Worm (Caenorhabditis elegans): Measurements from ENCODE around the gene nep-17.

nep-17 gene

DNA sequence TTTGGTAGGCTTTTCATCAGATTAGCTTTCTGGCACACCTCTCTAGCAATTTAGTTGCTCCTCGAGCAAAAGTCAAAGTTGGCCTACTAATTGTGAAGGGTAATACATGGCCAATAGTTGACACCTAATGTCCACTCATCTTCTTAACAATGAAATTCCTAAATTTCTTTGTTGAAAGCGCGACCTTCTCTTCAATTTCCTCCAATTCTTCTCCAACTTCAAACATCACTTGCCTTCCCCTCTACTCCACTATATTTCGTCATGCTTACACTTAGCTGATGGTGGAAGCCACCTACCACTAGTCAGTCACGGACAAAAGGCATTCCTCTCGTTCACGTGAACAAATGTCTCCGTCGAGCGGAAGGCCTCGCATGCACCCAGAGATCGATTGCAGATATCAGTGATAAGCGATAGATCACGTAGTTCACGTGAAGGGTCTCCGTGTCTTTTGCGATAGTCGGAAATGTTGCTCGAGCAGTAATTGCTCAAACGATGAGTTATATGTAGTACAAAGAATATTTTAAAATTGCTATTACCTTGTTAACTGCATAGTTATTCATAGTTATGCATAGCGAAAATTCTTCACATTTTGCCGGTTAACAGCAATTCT lies 38.5 kb upstream of the nep-17 start, which contains the start of gene E01G4.3 (continued):
- TF ChIP-seq lin-15B (tag; optimal IDR thresholded peaks at IDR 0.05), result no peak
- peak; percentile 71 for TF ChIP-seq tbx-2 (tag; optimal IDR thresholded peaks at IDR 0.05)
- peak; percentile 91 for TF ChIP-seq lin-14 (GFP tag; optimal IDR thresholded peaks at IDR 0.05)
- peak; percentile 90 for TF ChIP-seq nhr-19 (GFP tag; conservative IDR thresholded peaks at IDR 0.05)
- TF ChIP-seq F16B12.6 (tag; optimal IDR thresholded peaks at IDR 0.05), result no peak
- TF ChIP-seq lin-13 (GFP tag; optimal IDR thresholded peaks at IDR 0.05), result no peak
- TF ChIP-seq elt-2 (tag; optimal IDR thresholded peaks at IDR 0.05), result peak; percentile 97
- no peak for TF ChIP-seq hlh-17 (GFP tag; optimal IDR thresholded peaks at IDR 0.05; ENCODE audit: borderline replicate concordance)
- peak; percentile 53 for TF ChIP-seq mep-1 (tag; optimal IDR thresholded peaks at IDR 0.05)
- TF ChIP-seq unc-130 (tag; optimal IDR thresholded peaks at IDR 0.05), result peak; percentile 96
- no peak for TF ChIP-seq fos-1 (tag; optimal IDR thresholded peaks at IDR 0.05)
- peak; percentile 39 for TF ChIP-seq ztf-4 (tag; optimal IDR thresholded peaks at IDR 0.05)
- TF ChIP-seq lin-35 (GFP tag; optimal IDR thresholded peaks at IDR 0.05), result peak in 1 of 2 experiments; percentile 74

DNA sequence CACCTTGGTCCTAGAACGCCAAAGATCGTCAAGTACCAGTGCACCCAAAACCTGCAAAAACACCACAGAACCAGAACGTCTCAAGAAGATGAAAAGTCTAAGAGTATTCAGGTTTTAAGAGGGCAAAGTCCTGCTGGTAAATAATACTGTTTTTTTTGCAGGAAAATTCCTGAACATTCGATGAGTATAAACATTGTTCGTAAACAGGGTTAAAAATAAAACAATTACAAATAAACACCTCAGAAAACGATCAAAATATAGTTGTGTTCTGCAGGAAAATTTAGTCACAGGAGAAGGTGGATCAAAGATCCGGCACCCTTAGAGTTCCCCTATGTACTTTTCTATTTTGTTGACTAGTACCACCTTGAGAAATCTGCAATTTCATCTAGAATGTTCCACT lies 37.0 kb upstream of the nep-17 start:
- TF ChIP-seq elt-3 (tag; optimal IDR thresholded peaks at IDR 0.05) (peak in 1 of 6 experiments; percentile 8), blmp-1 (tag; optimal IDR thresholded peaks at IDR 0.05) (no peak)

DNA sequence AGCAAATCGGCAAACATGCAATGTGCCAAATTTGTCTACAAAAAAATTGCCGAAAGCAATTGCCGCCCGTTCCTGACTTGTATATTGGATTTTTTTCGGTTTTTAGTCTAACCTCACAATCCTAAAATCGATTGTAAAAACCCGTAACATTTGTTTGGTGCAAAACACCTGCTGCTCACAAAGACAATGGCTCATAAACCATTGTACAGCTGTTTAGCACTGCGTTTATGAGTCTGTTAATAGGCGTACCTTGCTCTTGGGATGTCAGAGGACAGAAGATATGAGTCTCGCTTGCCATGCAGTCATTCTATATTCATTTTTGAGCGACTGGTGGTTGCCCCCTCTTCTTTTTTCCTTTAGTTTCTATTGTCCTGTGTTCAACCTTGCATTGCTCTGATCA lies 35.5 kb upstream of the nep-17 start, which contains the start of gene E01G4.5:
E01G4.5 (plus strand) TSS at position 301 of the 400 bp plus-strand sequence.
- TF ChIP-seq dpl-1 (GFP tag; optimal IDR thresholded peaks at IDR 0.05), result no peak
- TF ChIP-seq rnt-1 (tag; optimal IDR thresholded peaks at IDR 0.05), result peak; percentile 14

DNA sequence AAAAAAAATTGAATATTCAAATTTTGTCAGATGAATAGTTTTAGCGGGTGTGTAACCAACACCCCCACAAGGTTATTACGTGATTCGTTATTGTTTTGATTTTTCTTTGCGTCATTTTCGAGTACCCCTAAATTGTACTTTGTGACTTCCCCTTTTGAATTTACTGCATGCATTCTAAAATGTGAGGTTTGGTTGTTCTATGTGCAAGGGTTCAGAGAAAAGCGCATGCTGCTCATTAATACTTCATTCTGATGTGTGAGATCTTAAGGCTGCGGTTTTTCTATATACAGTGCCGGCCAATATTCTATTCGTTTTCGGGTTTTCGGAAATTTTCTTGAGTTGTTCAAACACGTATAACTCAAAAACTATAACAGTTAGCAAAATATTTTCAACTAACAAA lies 32.2 kb upstream of the nep-17 start:
- TF ChIP-seq nhr-71 (tag; optimal IDR thresholded peaks at IDR 0.05) (peak; percentile 52), nhr-19 (GFP tag; conservative IDR thresholded peaks at IDR 0.05) (peak; percentile 67), fkh-8 (tag; optimal IDR thresholded peaks at IDR 0.05) (peak; percentile 50)

DNA sequence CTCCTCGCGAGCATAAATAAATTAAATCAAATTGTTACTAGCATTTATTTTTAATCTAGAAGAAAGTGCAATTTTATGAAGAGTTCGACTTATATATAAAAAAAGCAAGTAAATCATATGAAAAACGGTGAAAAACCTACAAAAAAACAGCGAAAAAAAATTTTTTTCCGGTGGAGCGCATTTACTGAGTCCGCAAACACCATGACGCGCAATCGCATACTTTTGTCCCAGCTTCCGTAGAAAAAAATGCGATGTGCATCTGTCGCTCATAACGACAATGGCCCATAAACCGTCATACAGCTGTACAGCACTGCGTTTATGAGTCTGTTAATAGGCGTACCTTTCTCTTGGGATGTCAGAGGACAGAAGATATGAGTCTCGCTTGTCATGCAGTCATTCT lies 30.4 kb upstream of the nep-17 start:
- TF ChIP-seq mdl-1 (tag; optimal IDR thresholded peaks at IDR 0.05) (no peak), fkh-4 (tag; optimal IDR thresholded peaks at IDR 0.05; ENCODE audit: borderline replicate concordance) (no peak), ama-1 (optimal IDR thresholded peaks at IDR 0.05) (peak; percentile 4), dsc-1 (tag; optimal IDR thresholded peaks at IDR 0.05) (peak; percentile 64), blmp-1 (tag; optimal IDR thresholded peaks at IDR 0.05) (peak; percentile 36), tbx-2 (tag; optimal IDR thresholded peaks at IDR 0.05) (peak; percentile 60), unc-30 (tag; optimal IDR thresholded peaks at IDR 0.05) (no peak), sptf-1 (tag; optimal IDR thresholded peaks at IDR 0.05) (no peak), ces-1 (GFP tag; optimal IDR thresholded peaks at IDR 0.05) (no peak), ceh-88 (GFP tag; IDR thresholded peaks at IDR 0.05) (no peak), hpl-2 (GFP tag; optimal IDR thresholded peaks at IDR 0.05) (no peak), grh-1 (GFP tag; IDR thresholded peaks at IDR 0.05) (0 out of 2 replicates have a peak, but pooled peaks have one; percentile 26), elt-3 (tag; optimal IDR thresholded peaks at IDR 0.05) (no peak), Y116A8C.19 (tag; optimal IDR thresholded peaks at IDR 0.05; ENCODE audit: borderline replicate concordance) (no peak), lin-14 (GFP tag; optimal IDR thresholded peaks at IDR 0.05) (peak; percentile 50), nhr-76 (tag; optimal IDR thresholded peaks at IDR 0.05) (no peak), nhr-19 (GFP tag; conservative IDR thresholded peaks at IDR 0.05) (peak; percentile 78), skn-1 (tag; optimal IDR thresholded peaks at IDR 0.05) (peak; percentile 41), lin-35 (GFP tag; optimal IDR thresholded peaks at IDR 0.05) (peak; percentile 70 to 73), dpl-1 (GFP tag; optimal IDR thresholded peaks at IDR 0.05) (peak; percentile 65 to 79 (median 73)), unc-86 (tag; optimal IDR thresholded peaks at IDR 0.05) (peak; percentile 33), egl-13 (tag; optimal IDR thresholded peaks at IDR 0.05) (peak; percentile 18), lsy-2 (tag; optimal IDR thresholded peaks at IDR 0.05) (peak; percentile 64 to 75), aly-2 (tag; optimal IDR thresholded peaks at IDR 0.05) (no peak), nhr-71 (tag; optimal IDR thresholded peaks at IDR 0.05) (peak; percentile 75), alr-1 (tag; optimal IDR thresholded peaks at IDR 0.05; ENCODE audit: borderline replicate concordance) (no peak), pqm-1 (tag; optimal IDR thresholded peaks at IDR 0.05) (no peak), ztf-4 (tag; optimal IDR thresholded peaks at IDR 0.05) (no peak), xbp-1 (tag; optimal IDR thresholded peaks at IDR 0.05) (peak; percentile 68), C04F5.9 (tag; optimal IDR thresholded peaks at IDR 0.05) (no peak), ceh-90 (tag; optimal IDR thresholded peaks at IDR 0.05) (no peak), ztf-11 (tag; optimal IDR thresholded peaks at IDR 0.05) (peak in 1 of 2 experiments; percentile 75), nhr-85 (tag) (peak; percentile 85)
